Fruit fly (Drosophila melanogaster): ENCODE measurements around the gene Rnb.

Rnb gene

dm6 chr3R:29818434-29819268 lies 19.5 kb upstream of the Rnb start, which contains the start of gene neo:
Gene neo (plus strand): TSS chr3R:29819131.
- TF ChIP-seq psq (optimal IDR thresholded peaks at IDR 0.05) (no peak), pan (optimal IDR thresholded peaks at IDR 0.05) (no peak), Dll (optimal IDR thresholded peaks at IDR 0.05) (peak; percentile 16), EcR (GFP tag; optimal IDR thresholded peaks at IDR 0.05) (no peak)

DNA sequence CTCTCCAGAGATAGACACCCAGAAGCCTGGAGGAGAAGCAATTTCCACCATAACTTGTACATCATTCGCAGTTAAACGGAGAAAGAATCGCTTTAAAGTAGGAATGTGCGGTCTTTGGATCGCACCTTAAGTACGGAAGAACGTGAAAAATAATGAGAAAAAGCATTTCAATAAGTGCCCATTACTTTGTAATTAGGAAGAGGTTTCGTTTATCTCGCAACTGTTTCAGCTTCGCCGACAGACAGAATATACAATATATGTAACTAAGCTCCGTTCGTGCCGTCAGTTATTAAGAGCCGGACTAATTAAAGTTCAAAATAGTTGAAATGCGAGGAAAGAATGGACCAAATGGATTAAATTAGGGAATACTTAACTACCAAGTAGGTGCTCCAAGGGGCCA lies 18.5 kb upstream of the Rnb start, which contains the start of gene CG7829:
TSS of gene CG7829 (minus strand) at position 101 of the 400 bp plus-strand sequence.
- TF ChIP-seq Dll (optimal IDR thresholded peaks at IDR 0.05) (no peak), EcR (GFP tag; optimal IDR thresholded peaks at IDR 0.05) (no peak), usp (GFP tag; optimal IDR thresholded peaks at IDR 0.05) (no peak), CG8478 (optimal IDR thresholded peaks at IDR 0.05) (no peak), psq (optimal IDR thresholded peaks at IDR 0.05) (no peak), pan (optimal IDR thresholded peaks at IDR 0.05) (no peak)

- TF ChIP-seq usp (GFP tag; optimal IDR thresholded peaks at IDR 0.05): no peak
- no peak for TF ChIP-seq pan (optimal IDR thresholded peaks at IDR 0.05)
- TF ChIP-seq Dll (optimal IDR thresholded peaks at IDR 0.05): no peak
- no peak for TF ChIP-seq EcR (GFP tag; optimal IDR thresholded peaks at IDR 0.05)
Observed at dm6 chr3R:29816266-29816665, 17.1 kb upstream of the Rnb start, which contains the start of gene Vps16B. Gene Vps16B (minus strand): TSS chr3R:29816451.

dm6 chr3R:29806682-29807393 lies 7.7 kb upstream of the Rnb start, which contains the start of the genes ca and ncd:
Gene ca (plus strand): TSS chr3R:29806811.
Gene ncd (minus strand): TSS chr3R:29807127.
- TF ChIP-seq Dll (optimal IDR thresholded peaks at IDR 0.05): no peak
- no peak for TF ChIP-seq usp (GFP tag; optimal IDR thresholded peaks at IDR 0.05)

dm6 chr3R:29802753-29803313 lies 3.7 kb upstream of the Rnb start, which contains the start of the genes Etfb and CG7789:
Gene Etfb (minus strand): TSS chr3R:29802945.
Gene CG7789 (plus strand): TSS chr3R:29803196.
- TF ChIP-seq pan (optimal IDR thresholded peaks at IDR 0.05) (no peak), CG8478 (optimal IDR thresholded peaks at IDR 0.05) (no peak), usp (GFP tag; optimal IDR thresholded peaks at IDR 0.05) (no peak), psq (optimal IDR thresholded peaks at IDR 0.05) (no peak), Dll (optimal IDR thresholded peaks at IDR 0.05) (no peak), EcR (GFP tag; optimal IDR thresholded peaks at IDR 0.05) (no peak)

dm6 chr3R:29799681-29800028 lies 501 bp upstream of the Rnb start:
- TF ChIP-seq CG8478 (optimal IDR thresholded peaks at IDR 0.05) (no peak), psq (optimal IDR thresholded peaks at IDR 0.05) (no peak), Dll (optimal IDR thresholded peaks at IDR 0.05) (no peak), EcR (GFP tag; optimal IDR thresholded peaks at IDR 0.05) (no peak), usp (GFP tag; optimal IDR thresholded peaks at IDR 0.05) (no peak), pan (optimal IDR thresholded peaks at IDR 0.05) (no peak)

DNA sequence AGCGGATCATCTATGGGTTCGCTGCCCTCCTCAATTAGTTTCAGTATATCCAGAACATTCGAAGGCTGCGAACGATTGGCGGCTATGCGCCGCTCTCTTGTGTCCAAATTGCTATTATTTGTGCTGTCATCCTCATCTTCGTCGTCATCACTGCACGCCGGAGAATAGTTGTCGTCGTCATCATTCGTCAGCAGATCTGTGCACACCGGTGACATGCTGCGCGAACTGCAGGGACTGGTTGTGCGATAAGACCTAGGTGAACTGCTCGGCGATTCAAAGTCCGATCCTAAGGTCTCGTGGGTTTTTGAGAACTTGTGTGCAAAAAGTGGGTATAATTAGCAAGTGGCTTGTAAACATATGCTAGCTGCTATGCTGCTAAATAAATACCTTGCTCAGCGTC lies 2.0 kb downstream of the Rnb start:
- no peak for TF ChIP-seq CG8478 (optimal IDR thresholded peaks at IDR 0.05)
- no peak for TF ChIP-seq psq (optimal IDR thresholded peaks at IDR 0.05)
- no peak for TF ChIP-seq Dll (optimal IDR thresholded peaks at IDR 0.05)
- no peak for TF ChIP-seq EcR (GFP tag; optimal IDR thresholded peaks at IDR 0.05)
- TF ChIP-seq pan (optimal IDR thresholded peaks at IDR 0.05): no peak
- TF ChIP-seq usp (GFP tag; optimal IDR thresholded peaks at IDR 0.05): no peak

DNA sequence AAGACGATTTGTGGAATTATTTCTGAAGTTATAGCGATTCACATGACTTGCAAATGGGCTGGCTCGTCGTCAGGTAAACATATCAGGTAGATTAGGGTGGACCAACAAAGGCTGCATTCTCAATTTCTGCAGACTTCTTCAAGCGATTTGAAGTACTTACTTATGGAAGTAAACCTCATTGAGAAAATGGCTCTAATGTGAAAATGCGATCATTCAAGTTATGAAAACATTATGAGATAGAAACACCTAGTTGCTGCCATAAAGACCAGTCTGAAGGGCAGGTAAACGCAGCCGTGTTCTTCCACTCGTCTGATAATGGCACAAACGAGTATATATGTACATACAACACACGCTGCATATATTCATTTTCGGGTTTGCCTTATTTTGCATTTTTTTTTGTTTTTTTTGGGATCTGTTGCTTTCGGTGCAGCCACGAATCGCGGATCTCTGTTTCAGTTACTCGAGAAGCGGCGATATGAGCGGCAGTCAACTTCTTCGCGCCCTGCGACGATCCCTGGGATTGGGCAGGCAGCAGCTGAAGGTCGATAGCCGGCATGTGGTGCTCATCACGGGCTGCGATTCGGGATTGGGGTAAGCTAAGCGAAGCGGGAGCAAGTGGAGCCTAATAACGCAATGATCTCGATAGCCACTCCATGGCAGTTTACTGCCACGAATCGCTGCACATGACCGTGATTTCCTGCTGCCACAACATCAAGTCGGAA lies 4.8 kb downstream of the Rnb start, which contains the start of gene sro:
TSS of gene sro (plus strand) at position 437 of the 722 bp plus-strand sequence.
- TF ChIP-seq EcR (GFP tag; optimal IDR thresholded peaks at IDR 0.05) (no peak), psq (optimal IDR thresholded peaks at IDR 0.05) (no peak), CG8478 (optimal IDR thresholded peaks at IDR 0.05) (no peak), usp (GFP tag; optimal IDR thresholded peaks at IDR 0.05) (no peak), pan (optimal IDR thresholded peaks at IDR 0.05) (no peak), Dll (optimal IDR thresholded peaks at IDR 0.05) (no peak)

- TF ChIP-seq usp (GFP tag; optimal IDR thresholded peaks at IDR 0.05): no peak
- no peak for TF ChIP-seq pan (optimal IDR thresholded peaks at IDR 0.05)
- no peak for TF ChIP-seq EcR (GFP tag; optimal IDR thresholded peaks at IDR 0.05)
- no peak for TF ChIP-seq CG8478 (optimal IDR thresholded peaks at IDR 0.05)
- TF ChIP-seq psq (optimal IDR thresholded peaks at IDR 0.05): no peak
- TF ChIP-seq Dll (optimal IDR thresholded peaks at IDR 0.05): no peak
Observed at dm6 chr3R:29790183-29790582, 9.0 kb downstream of the Rnb start.

DNA sequence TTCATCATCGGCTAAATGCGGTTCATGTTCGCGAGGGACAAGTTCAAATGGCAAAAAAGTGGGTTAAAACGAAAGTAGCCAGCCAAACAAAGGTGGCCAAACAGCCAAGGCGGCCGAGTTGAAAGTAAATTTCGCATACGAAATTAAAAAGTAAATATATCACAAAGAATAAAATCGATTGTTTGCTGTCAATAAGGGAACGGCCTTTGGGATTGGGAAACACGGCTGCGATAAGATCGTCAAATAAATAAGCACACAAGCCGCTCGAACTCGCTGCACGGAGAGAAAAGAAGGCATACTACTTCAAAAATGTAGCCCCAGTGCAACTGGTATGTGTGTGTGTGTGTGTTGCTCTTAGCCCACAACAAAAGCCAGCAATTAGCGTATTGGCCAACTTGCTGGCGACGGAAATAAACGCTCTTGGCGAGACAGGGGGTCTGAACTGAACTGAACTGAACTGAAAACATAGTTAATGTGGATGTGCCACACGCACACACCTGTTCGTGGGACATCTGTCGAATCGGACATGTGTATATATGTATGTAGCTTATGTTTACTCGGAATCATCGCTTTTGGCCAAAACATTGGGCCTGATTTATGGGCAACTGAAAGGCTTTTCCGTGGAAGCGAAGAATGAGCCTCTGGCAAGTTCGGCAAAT lies 11.1 kb downstream of the Rnb start:
- TF ChIP-seq CG8478 (optimal IDR thresholded peaks at IDR 0.05): no peak
- TF ChIP-seq usp (GFP tag; optimal IDR thresholded peaks at IDR 0.05): no peak
- no peak for TF ChIP-seq EcR (GFP tag; optimal IDR thresholded peaks at IDR 0.05)
- TF ChIP-seq pan (optimal IDR thresholded peaks at IDR 0.05): no peak
- TF ChIP-seq psq (optimal IDR thresholded peaks at IDR 0.05): no peak
- TF ChIP-seq Dll (optimal IDR thresholded peaks at IDR 0.05): no peak

Measured in whole organism.